Fruit fly (Drosophila melanogaster): ENCODE results near the gene CG5676.

The CG5676 gene

DNA sequence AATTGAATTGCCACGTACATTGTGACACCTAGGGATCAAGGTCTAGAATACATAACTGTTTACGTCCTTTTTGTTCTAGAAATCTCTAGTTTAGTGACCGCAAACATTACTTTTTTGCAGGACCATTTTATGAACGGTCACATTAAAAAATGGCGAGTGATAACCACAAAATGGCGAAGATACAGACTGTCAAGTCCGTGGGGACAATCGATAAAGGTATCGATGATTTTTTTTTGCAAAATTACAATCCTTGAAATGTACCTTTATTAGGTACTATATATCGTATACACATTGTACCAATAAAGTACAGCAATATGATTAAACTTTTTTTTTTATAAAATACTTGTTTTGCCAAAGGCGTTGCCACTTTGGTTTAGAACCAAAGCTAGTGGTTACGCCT is 25.2 kb downstream of the CG5676 start (continued):
- TF ChIP-seq CG34224 (GFP tag; IDR thresholded peaks at IDR 0.05; ENCODE audit: partially characterized antibody) (peak; percentile 44), CG14014 (GFP tag; IDR thresholded peaks at IDR 0.05) (no peak), sob (GFP tag; IDR thresholded peaks at IDR 0.05) (no peak), Lhr (GFP tag; optimal IDR thresholded peaks at IDR 0.05) (peak; percentile 32), Sry-δ (GFP tag; optimal IDR thresholded peaks at IDR 0.05) (peak; percentile 56), dysf (GFP tag; IDR thresholded peaks at IDR 0.05) (no peak), CG6254 (GFP tag; optimal IDR thresholded peaks at IDR 0.05) (no peak), BEAF-32 (GFP tag; optimal IDR thresholded peaks at IDR 0.05) (peak; percentile 62), ab (GFP tag; optimal IDR thresholded peaks at IDR 0.05) (no peak), knrl (GFP tag; IDR thresholded peaks at IDR 0.05; ENCODE audit: partially characterized antibody) (peak; percentile 42; the same call in 1 of the 3 replicates), Usf (GFP tag; optimal IDR thresholded peaks at IDR 0.05) (no peak), tna (GFP tag; IDR thresholded peaks at IDR 0.05; ENCODE audit: partially characterized antibody) (peak; percentile 46; the same call in 1 of the 2 replicates), slou (GFP tag; optimal IDR thresholded peaks at IDR 0.05) (no peak), phol (tag; optimal IDR thresholded peaks at IDR 0.05) (peak; percentile 99), lov (optimal IDR thresholded peaks at IDR 0.05) (no peak), lov (GFP tag; IDR thresholded peaks at IDR 0.05) (no peak), en (GFP tag; optimal IDR thresholded peaks at IDR 0.05) (no peak), CG2129 (GFP tag; IDR thresholded peaks at IDR 0.05; ENCODE audit: partially characterized antibody) (0 out of 2 replicates have a peak, but pooled peaks have one; percentile 26), HLH4C (GFP tag; IDR thresholded peaks at IDR 0.05; ENCODE audit: partially characterized antibody) (peak; percentile 47; the same call in 1 of the 3 replicates), Asciz (GFP tag; optimal IDR thresholded peaks at IDR 0.05) (no peak), CG7556 (GFP tag; optimal IDR thresholded peaks at IDR 0.05) (no peak), CG10366 (GFP tag; IDR thresholded peaks at IDR 0.05) (no peak), bsh (GFP tag; optimal IDR thresholded peaks at IDR 0.05) (no peak), CG6272 (GFP tag; IDR thresholded peaks at IDR 0.05) (no peak), CG11247 (GFP tag; IDR thresholded peaks at IDR 0.05) (no peak), CG8290 (GFP tag; optimal IDR thresholded peaks at IDR 0.05) (peak; percentile 81), CG8290 (tag; optimal IDR thresholded peaks at IDR 0.05) (peak; percentile 25 to 72), Mes4 (GFP tag; optimal IDR thresholded peaks at IDR 0.05) (no peak)

DNA sequence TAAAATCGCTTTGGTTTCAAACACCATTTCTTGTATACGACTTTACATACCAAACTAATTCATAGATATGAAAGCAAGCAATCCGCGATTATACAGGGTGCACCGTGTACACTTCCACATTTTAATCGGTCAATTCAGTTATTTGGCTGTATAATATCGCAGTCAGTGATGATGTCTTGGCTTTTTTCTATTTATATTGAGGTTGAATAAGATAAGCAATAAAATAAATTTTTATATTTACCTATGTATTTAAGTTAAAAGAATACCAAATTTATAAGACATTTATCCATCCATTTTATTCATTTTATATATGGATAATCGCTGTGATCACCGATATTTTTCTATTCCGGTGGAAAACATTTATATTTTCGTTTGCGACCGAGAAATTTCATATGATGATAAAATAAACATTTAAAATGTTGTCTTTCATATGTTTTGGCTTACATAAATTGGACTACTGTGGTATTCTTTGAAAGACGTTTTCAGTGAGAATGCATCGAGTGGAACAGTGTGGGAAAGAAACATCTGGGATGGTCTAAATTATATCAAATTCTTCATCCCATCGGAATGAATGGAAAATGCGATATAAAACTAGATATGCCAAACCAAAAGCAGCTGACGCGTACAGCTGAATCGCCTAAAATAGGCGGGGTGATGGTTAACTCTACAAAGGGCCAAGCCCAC is 28.8 kb downstream of the CG5676 start, which contains the start of gene CG5708:
TSS of gene CG5708 (minus strand) at position 85 of the 684 bp plus-strand sequence.
- TF ChIP-seq CG12659 (GFP tag; optimal IDR thresholded peaks at IDR 0.05): peak; percentile 70
- peak; percentile 58 for TF ChIP-seq CG16813 (GFP tag; IDR thresholded peaks at IDR 0.05; ENCODE audit: partially characterized antibody)
- TF ChIP-seq caup (GFP tag; optimal IDR thresholded peaks at IDR 0.05; ENCODE audit: severe bottlenecking): peak; percentile 1
- peak; percentile 89 for TF ChIP-seq CG11723 (GFP tag; optimal IDR thresholded peaks at IDR 0.05)
- no peak for TF ChIP-seq fru (optimal IDR thresholded peaks at IDR 0.05)
- no peak for TF ChIP-seq yki (optimal IDR thresholded peaks at IDR 0.05)
- peak in 1 of 3 experiments; percentile 17 for TF ChIP-seq Stat92E (GFP tag; optimal IDR thresholded peaks at IDR 0.05)
- TF ChIP-seq inv (GFP tag; IDR thresholded peaks at IDR 0.05; ENCODE audit: partially characterized antibody): peak; percentile 57; the same call in 1 of the 2 replicates
- peak; percentile 12 for TF ChIP-seq CHES-1-like (GFP tag; optimal IDR thresholded peaks at IDR 0.05)
- TF ChIP-seq CG2678 (tag; optimal IDR thresholded peaks at IDR 0.05): no peak
- TF ChIP-seq CG4424 (GFP tag; optimal IDR thresholded peaks at IDR 0.05): peak; percentile 6
- no peak for TF ChIP-seq CG4730 (GFP tag; IDR thresholded peaks at IDR 0.05)
- TF ChIP-seq CG11093 (GFP tag; IDR thresholded peaks at IDR 0.05): no peak
- TF ChIP-seq Lhr (GFP tag; optimal IDR thresholded peaks at IDR 0.05): peak; percentile 36
- TF ChIP-seq TFAM (GFP tag; optimal IDR thresholded peaks at IDR 0.05): no peak
- peak; percentile 30; the same call in 1 of the 2 replicates for TF ChIP-seq hbn (GFP tag; IDR thresholded peaks at IDR 0.05; ENCODE audit: partially characterized antibody)
- 0 out of 2 replicates have a peak, but pooled peaks have one; percentile 17 for TF ChIP-seq Atf6 (GFP tag; IDR thresholded peaks at IDR 0.05)
- no peak for TF ChIP-seq CG2202 (tag; optimal IDR thresholded peaks at IDR 0.05)
- no peak for TF ChIP-seq dpn (GFP tag; optimal IDR thresholded peaks at IDR 0.05)
- peak; percentile 75; the same call in 2 of the 3 replicates for TF ChIP-seq Opbp (GFP tag; IDR thresholded peaks at IDR 0.05; ENCODE audit: partially characterized antibody)
- no peak for TF ChIP-seq tio (GFP tag; optimal IDR thresholded peaks at IDR 0.05)
- TF ChIP-seq en (GFP tag; optimal IDR thresholded peaks at IDR 0.05): no peak
- no peak for TF ChIP-seq run (tag; optimal IDR thresholded peaks at IDR 0.05)

Measured in whole organism, embryonic.